Worm (Caenorhabditis elegans) whole organism, early embryonic: ENCODE results near the gene fbxb-88.

Experiments
- B0310.2 ChIP-seq: sonication (generic microtip); optimal IDR thresholded peaks from 2 replicates; lab custom pipeline; 2016; ENCODE audit warnings: mild to moderate bottlenecking, missing genetic modification characterization, missing compliant biosample characterization
- F13C5.2 ChIP-seq: sonication (generic microtip); optimal IDR thresholded peaks from 2 replicates; lab custom pipeline; 2017; ENCODE audit warnings: mild to moderate bottlenecking, missing genetic modification characterization, inconsistent platforms, missing compliant biosample characterization
- aly-1 ChIP-seq: sonication (generic microtip); optimal IDR thresholded peaks from 2 replicates; lab custom pipeline; 2016; ENCODE audit warnings: missing genetic modification characterization, missing compliant biosample characterization
- ama-1 ChIP-seq: fragments of 150-350 bp; optimal IDR thresholded peaks from 2 replicates; lab custom pipeline; 2014
- ceh-13 ChIP-seq: fragments of 200-800 bp; sonication (Bioruptor generic); optimal IDR thresholded peaks from 2 replicates; lab custom pipeline; 2018; ENCODE audit warnings: mild to moderate bottlenecking, missing genetic modification characterization, missing compliant biosample characterization
- ceh-36 ChIP-seq: sonication (generic microtip); optimal IDR thresholded peaks from 2 replicates; lab custom pipeline; 2016; ENCODE audit warnings: missing genetic modification characterization, inconsistent platforms, missing compliant biosample characterization
- ets-7 ChIP-seq: sonication (generic microtip); optimal IDR thresholded peaks from 2 replicates; lab custom pipeline; 2016; ENCODE audit warnings: missing genotype, missing genetic modification characterization, missing compliant biosample characterization
- flt-1 ChIP-seq: fragments of 200-800 bp; sonication (Bioruptor generic); IDR thresholded peaks from 2 replicates; pipeline ENCODE4 v1.3.6; 2022; ENCODE audit warnings: missing genetic modification characterization, missing compliant biosample characterization
- pes-1 ChIP-seq: fragments of 200-800 bp; sonication (Bioruptor generic); IDR thresholded peaks from 2 replicates; pipeline ENCODE4 v1.3.6; 2022; ENCODE audit warnings: missing genetic modification reagents, missing genetic modification characterization, missing compliant biosample characterization
- scrt-1 ChIP-seq: fragments of 200-800 bp; sonication (Bioruptor generic); IDR thresholded peaks from 2 replicates; pipeline ENCODE4 v1.3.6; 2022; ENCODE audit warnings: missing genetic modification characterization, missing compliant biosample characterization
- sea-1 ChIP-seq: fragments of 200-800 bp; sonication (Bioruptor generic); conservative IDR thresholded peaks from 2 replicates; pipeline ENCODE4 v1.3.6; 2022; ENCODE audit warnings: missing genetic modification characterization, missing compliant biosample characterization

- TF ChIP-seq ceh-36 (tag; lab: Kevin White, UChicago) (no peak), ets-7 (tag; lab: Kevin White, UChicago) (no peak), flt-1 (GFP tag; lab: Robert Waterston, UW) (no peak), sea-1 (GFP tag; lab: Robert Waterston, UW) (no peak), F13C5.2 (tag; lab: Kevin White, UChicago) (no peak), ceh-13 (no peak), aly-1 (tag; lab: Kevin White, UChicago) (no peak), scrt-1 (GFP tag; lab: Robert Waterston, UW) (no peak), ama-1 (no peak), pes-1 (GFP tag; lab: Robert Waterston, UW) (no peak), B0310.2 (no peak)
Observed at ce11 chrII:4795461-4795860, 32.2 kb downstream of the fbxb-88 start, which contains the start of gene C33F10.4.
